Worm (Caenorhabditis elegans) whole organism, late embryonic: ENCODE results near the gene T22B2.2.

Source experiments
- C08G9.2 ChIP-seq: sonication (generic microtip); optimal IDR thresholded peaks from 2 replicates; lab custom pipeline; 2016; ENCODE audit warnings: mild to moderate bottlenecking, missing genetic modification characterization, moderate library complexity, missing compliant biosample characterization
- C38D4.7 ChIP-seq: fragments of 200-800 bp; sonication (Bioruptor generic); optimal IDR thresholded peaks from 2 replicates; lab custom pipeline; 2018; ENCODE audit warnings: mild to moderate bottlenecking, missing genetic modification characterization, moderate library complexity, missing compliant biosample characterization
- F13H6.1 ChIP-seq: sonication (generic microtip); optimal IDR thresholded peaks from 2 replicates; lab custom pipeline; 2016; ENCODE audit warnings: missing genetic modification characterization, missing compliant biosample characterization
- K09A11.1 ChIP-seq: sonication (generic microtip); optimal IDR thresholded peaks from 2 replicates; lab custom pipeline; 2017; ENCODE audit warnings: antibody characterized with exemption, mild to moderate bottlenecking, missing genetic modification characterization, missing compliant biosample characterization; ENCODE audit not compliant: insufficient read depth
- Y22D7AL.16 ChIP-seq: sonication (generic microtip); optimal IDR thresholded peaks from 2 replicates; lab custom pipeline; 2016; ENCODE audit warnings: missing genetic modification characterization, missing compliant biosample characterization
- ahr-1 ChIP-seq: sonication (generic microtip); optimal IDR thresholded peaks from 2 replicates; lab custom pipeline; 2016; ENCODE audit warnings: missing genetic modification characterization, missing compliant biosample characterization
- ceh-19 ChIP-seq: fragments of 200-800 bp; sonication (Bioruptor generic); optimal IDR thresholded peaks from 2 replicates; lab custom pipeline; 2018; ENCODE audit warnings: mild to moderate bottlenecking, missing genetic modification characterization, missing compliant biosample characterization
- ceh-31 ChIP-seq: sonication (generic microtip); optimal IDR thresholded peaks from 2 replicates; lab custom pipeline; 2016; ENCODE audit warnings: missing genetic modification characterization, missing compliant biosample characterization
- ceh-34 ChIP-seq: sonication (generic microtip); optimal IDR thresholded peaks from 2 replicates; lab custom pipeline; 2016; ENCODE audit warnings: mild to moderate bottlenecking, missing genetic modification characterization, missing compliant biosample characterization
- ceh-45 ChIP-seq: fragments of 200-800 bp; sonication (Bioruptor generic); IDR thresholded peaks from 2 replicates; pipeline ENCODE4 v1.3.6; 2022; ENCODE audit warnings: missing genetic modification reagents, missing genetic modification characterization, missing compliant biosample characterization
- ceh-6 ChIP-seq: fragments of 200-800 bp; sonication (Bioruptor generic); optimal IDR thresholded peaks from 2 replicates; lab custom pipeline; 2018; ENCODE audit warnings: mild to moderate bottlenecking, missing genetic modification characterization, missing compliant biosample characterization
- che-1 ChIP-seq: sonication (generic microtip); optimal IDR thresholded peaks from 2 replicates; lab custom pipeline; 2016; ENCODE audit warnings: mild to moderate bottlenecking, missing genetic modification characterization, missing compliant biosample characterization
- dve-1 ChIP-seq: sonication (generic microtip); optimal IDR thresholded peaks from 2 replicates; lab custom pipeline; 2017; ENCODE audit warnings: antibody characterized with exemption, mild to moderate bottlenecking, missing genetic modification characterization, missing compliant biosample characterization
- elt-2 ChIP-seq: sonication (generic microtip); optimal IDR thresholded peaks from 2 replicates; lab custom pipeline; 2016; ENCODE audit warnings: missing genetic modification reagents, missing genetic modification characterization, missing compliant biosample characterization
- eyg-1 ChIP-seq: sonication (generic microtip); optimal IDR thresholded peaks from 2 replicates; lab custom pipeline; 2016; ENCODE audit warnings: missing genotype, missing genetic modification characterization, missing compliant biosample characterization
- fax-1 ChIP-seq: sonication (generic microtip); optimal IDR thresholded peaks from 2 replicates; lab custom pipeline; 2016; ENCODE audit warnings: missing genotype, missing genetic modification characterization, missing compliant biosample characterization
- fkh-6 ChIP-seq: sonication (generic microtip); optimal IDR thresholded peaks from 2 replicates; lab custom pipeline; 2016; ENCODE audit warnings: missing genetic modification characterization, missing compliant biosample characterization
- gmeb-2 ChIP-seq: sonication (generic microtip); optimal IDR thresholded peaks from 2 replicates; lab custom pipeline; 2016; ENCODE audit warnings: missing genetic modification characterization, inconsistent platforms, missing compliant biosample characterization
- hlh-13 ChIP-seq: fragments of 200-800 bp; sonication (Bioruptor generic); optimal IDR thresholded peaks from 2 replicates; lab custom pipeline; 2018; ENCODE audit warnings: mild to moderate bottlenecking, missing genetic modification characterization, missing compliant biosample characterization
- hlh-6 ChIP-seq: sonication (generic microtip); optimal IDR thresholded peaks from 2 replicates; lab custom pipeline; 2016; ENCODE audit warnings: missing genotype, missing genetic modification characterization, missing compliant biosample characterization
- hlh-8 ChIP-seq: sonication (generic microtip); optimal IDR thresholded peaks from 2 replicates; lab custom pipeline; 2016; ENCODE audit warnings: missing genotype, missing genetic modification characterization, missing compliant biosample characterization
- lin-11 ChIP-seq: fragments of 200-800 bp; sonication (Bioruptor generic); optimal IDR thresholded peaks from 2 replicates; lab custom pipeline; 2018; ENCODE audit warnings: mild to moderate bottlenecking, missing genetic modification characterization, missing compliant biosample characterization
- madf-2 ChIP-seq: sonication (generic microtip); optimal IDR thresholded peaks from 2 replicates; lab custom pipeline; 2017; ENCODE audit warnings: missing genetic modification characterization, missing compliant biosample characterization
- nfya-1 ChIP-seq: sonication (generic microtip); optimal IDR thresholded peaks from 2 replicates; lab custom pipeline; 2017; ENCODE audit warnings: missing genetic modification characterization, mild to moderate bottlenecking, missing compliant biosample characterization, antibody characterized with exemption, moderate library complexity
- nhr-11 ChIP-seq: fragments of 150-350 bp; optimal IDR thresholded peaks from 2 replicates; lab custom pipeline; 2014; ENCODE audit warnings: missing biosample characterization, missing genetic modification characterization
- nhr-232 ChIP-seq: sonication (generic microtip); optimal IDR thresholded peaks from 2 replicates; lab custom pipeline; 2016; ENCODE audit warnings: missing genetic modification characterization, missing compliant biosample characterization
- odd-2 ChIP-seq: sonication (generic microtip); optimal IDR thresholded peaks from 2 replicates; lab custom pipeline; 2017; ENCODE audit warnings: antibody characterized with exemption, mild to moderate bottlenecking, missing genetic modification characterization, missing compliant biosample characterization
- pag-3 ChIP-seq: sonication (generic microtip); optimal IDR thresholded peaks from 2 replicates; lab custom pipeline; 2016; ENCODE audit warnings: missing compliant biosample characterization, missing genetic modification characterization, borderline replicate concordance
- pat-9 ChIP-seq: fragments of 200-800 bp; sonication (Bioruptor generic); optimal IDR thresholded peaks from 2 replicates; lab custom pipeline; 2018; ENCODE audit warnings: mild to moderate bottlenecking, missing genetic modification characterization, moderate library complexity, missing compliant biosample characterization
- pros-1 ChIP-seq: fragments of 150-350 bp; optimal IDR thresholded peaks from 2 replicates; lab custom pipeline; 2014; ENCODE audit warnings: missing biosample characterization, missing genetic modification reagents, missing genetic modification characterization
- ref-2 ChIP-seq: sonication (generic microtip); optimal IDR thresholded peaks from 2 replicates; lab custom pipeline; 2016; ENCODE audit warnings: missing genetic modification characterization, missing compliant biosample characterization
- rnt-1 ChIP-seq: sonication (generic microtip); optimal IDR thresholded peaks from 2 replicates; lab custom pipeline; 2016; ENCODE audit warnings: missing genetic modification characterization, missing compliant biosample characterization
- sdc-2 ChIP-seq: sonication (generic microtip); optimal IDR thresholded peaks from 2 replicates; lab custom pipeline; 2016; ENCODE audit warnings: missing genotype, missing genetic modification characterization, missing compliant biosample characterization
- sox-4 ChIP-seq: sonication (generic microtip); optimal IDR thresholded peaks from 2 replicates; lab custom pipeline; 2017; ENCODE audit warnings: mild to moderate bottlenecking, missing genetic modification characterization, inconsistent platforms, missing compliant biosample characterization
- syd-9 ChIP-seq: sonication (generic microtip); optimal IDR thresholded peaks from 2 replicates; lab custom pipeline; 2016; ENCODE audit warnings: mild to moderate bottlenecking, missing genetic modification characterization, moderate library complexity, missing compliant biosample characterization
- tbx-2 ChIP-seq: sonication (generic microtip); optimal IDR thresholded peaks from 2 replicates; lab custom pipeline; 2016; ENCODE audit warnings: missing genetic modification characterization, missing compliant biosample characterization
- ttx-3 ChIP-seq: sonication (generic microtip); optimal IDR thresholded peaks from 2 replicates; lab custom pipeline; 2016; ENCODE audit warnings: missing genetic modification reagents, missing genetic modification characterization, missing compliant biosample characterization
- unc-42 ChIP-seq: sonication (generic microtip); optimal IDR thresholded peaks from 2 replicates; lab custom pipeline; 2016; ENCODE audit warnings: missing genotype, missing genetic modification characterization, missing compliant biosample characterization
- unc-86 ChIP-seq: sonication (generic microtip); optimal IDR thresholded peaks from 2 replicates; lab custom pipeline; 2016; ENCODE audit warnings: missing genetic modification characterization, missing compliant biosample characterization
- ztf-16 ChIP-seq: sonication (generic microtip); optimal IDR thresholded peaks from 2 replicates; lab custom pipeline; 2017; ENCODE audit warnings: missing genetic modification characterization, missing compliant biosample characterization

Gene T22B2.2

ce11 chrX:3914273-3914672 is 5.9 kb upstream of the T22B2.2 start:
- peak; percentile 53 for TF ChIP-seq pat-9 (tag; lab: Kevin White, UChicago)
- peak; percentile 0 for TF ChIP-seq sox-4
- no peak for TF ChIP-seq pag-3 (tag; lab: Kevin White, UChicago)
- TF ChIP-seq syd-9 = peak; percentile 17
- peak; percentile 38 for TF ChIP-seq gmeb-2 (tag; lab: Kevin White, UChicago)
- no peak for TF ChIP-seq nhr-11 (tag; lab: Kevin White, UChicago)
- TF ChIP-seq Y22D7AL.16 = no peak
- TF ChIP-seq dve-1 (tag; lab: Kevin White, UChicago) = no peak
- peak; percentile 32 for TF ChIP-seq C38D4.7 (GFP tag; lab: Kevin White, UChicago)
- no peak for TF ChIP-seq ahr-1 (tag; lab: Kevin White, UChicago)
- peak; percentile 29 for TF ChIP-seq K09A11.1 (tag; lab: Kevin White, UChicago)
- TF ChIP-seq che-1 (tag; lab: Kevin White, UChicago) = peak; percentile 58
- no peak for TF ChIP-seq odd-2 (tag; lab: Kevin White, UChicago)
- no peak for TF ChIP-seq unc-42 (tag; lab: Kevin White, UChicago)
- peak; percentile 38 for TF ChIP-seq nhr-232 (tag; lab: Kevin White, UChicago)
- TF ChIP-seq ttx-3 (tag; lab: Kevin White, UChicago) = peak; percentile 53
- TF ChIP-seq nfya-1 (tag; lab: Kevin White, UChicago) = peak; percentile 11
- no peak for TF ChIP-seq unc-86 (tag; lab: Kevin White, UChicago)
- TF ChIP-seq ref-2 (tag; lab: Kevin White, UChicago) = peak; percentile 30
- peak; percentile 74 for TF ChIP-seq ceh-6 (GFP tag; lab: Kevin White, UChicago)
- TF ChIP-seq ceh-34 = peak; percentile 15
- peak; percentile 11 for TF ChIP-seq tbx-2 (tag; lab: Kevin White, UChicago)
- no peak for TF ChIP-seq ztf-16 (tag; lab: Kevin White, UChicago)
- no peak for TF ChIP-seq ceh-45 (GFP tag; lab: Robert Waterston, UW)
- peak; percentile 1 for TF ChIP-seq ceh-31 (tag; lab: Kevin White, UChicago)
- no peak for TF ChIP-seq hlh-13 (GFP tag; lab: Kevin White, UChicago)
- peak; percentile 14 for TF ChIP-seq hlh-8 (tag; lab: Kevin White, UChicago)
- TF ChIP-seq hlh-6 (tag; lab: Kevin White, UChicago) = peak; percentile 53
- peak; percentile 41 for TF ChIP-seq elt-2 (tag; lab: Kevin White, UChicago)
- peak; percentile 74 for TF ChIP-seq sdc-2 (tag; lab: Kevin White, UChicago)
- TF ChIP-seq madf-2 = peak; percentile 43
- peak; percentile 38 for TF ChIP-seq rnt-1 (tag; lab: Kevin White, UChicago)
- TF ChIP-seq eyg-1 = peak; percentile 40
- TF ChIP-seq fax-1 (tag; lab: Kevin White, UChicago) = peak; percentile 50

ce11 chrX:3915748-3916147 is 4.5 kb upstream of the T22B2.2 start, which contains the start of gene idpp-9:
TSS of gene idpp-9 (minus strand) at chrX:3915848.
- TF ChIP-seq pros-1 (tag; lab: Kevin White, UChicago) (no peak), ceh-34 (no peak), unc-42 (tag; lab: Kevin White, UChicago) (no peak), dve-1 (tag; lab: Kevin White, UChicago) (no peak), fkh-6 (tag; lab: Kevin White, UChicago) (no peak), eyg-1 (no peak), lin-11 (tag; lab: Kevin White, UChicago) (no peak), elt-2 (tag; lab: Kevin White, UChicago) (no peak), F13H6.1 (tag; lab: Kevin White, UChicago) (no peak), sdc-2 (tag; lab: Kevin White, UChicago) (no peak), ceh-19 (GFP tag; lab: Kevin White, UChicago) (no peak), ztf-16 (tag; lab: Kevin White, UChicago) (no peak), ceh-45 (GFP tag; lab: Robert Waterston, UW) (no peak), ceh-31 (tag; lab: Kevin White, UChicago) (no peak), C08G9.2 (tag; lab: Kevin White, UChicago) (no peak)
